Fruit fly (Drosophila melanogaster) whole organism, embryonic: ENCODE results near the gene pros.

ENCODE experiments used
- CG10147 ChIP-seq: fragments of 200-800 bp; sonication (Bioruptor generic); optimal IDR thresholded peaks from 2 replicates; lab custom pipeline; 2019; ENCODE audit warnings: missing biosample characterization, mild to moderate bottlenecking, missing genetic modification characterization, moderate library complexity
- CG1024 ChIP-seq: fragments of 200-800 bp; sonication (Bioruptor generic); IDR thresholded peaks from 2 replicates; pipeline ENCODE4 v1.3.6; 2022; ENCODE audit warnings: missing biosample characterization, missing genetic modification characterization
- CG11085 ChIP-seq: fragments of 200-800 bp; sonication (Bioruptor generic); IDR thresholded peaks from 2 replicates; pipeline ENCODE4 v1.3.6; 2022; ENCODE audit warnings: missing biosample characterization, missing genetic modification characterization
- CG11456 ChIP-seq: fragments of 200-800 bp; sonication (Bioruptor generic); IDR thresholded peaks from 3 replicates; pipeline ENCODE4 v1.3.6; 2022; ENCODE audit warnings: missing biosample characterization, missing genetic modification characterization
- CG11723 ChIP-seq: fragments of 200-800 bp; sonication (Bioruptor generic); optimal IDR thresholded peaks from 2 replicates; lab custom pipeline; 2017; ENCODE audit warnings: missing biosample characterization, mild to moderate bottlenecking, missing genetic modification characterization
- CG12942 ChIP-seq: fragments of 200-800 bp; sonication (Bioruptor generic); optimal IDR thresholded peaks from 3 replicates; lab custom pipeline; 2016; ENCODE audit warnings: missing biosample characterization, missing genetic modification characterization
- CG14014 ChIP-seq: fragments of 200-800 bp; sonication (Bioruptor generic); IDR thresholded peaks from 2 replicates; pipeline ENCODE4 v1.3.6; 2022; ENCODE audit warnings: missing biosample characterization, missing genetic modification characterization
- CG14710 ChIP-seq: fragments of 200-800 bp; sonication (Bioruptor generic); optimal IDR thresholded peaks from 3 replicates; lab custom pipeline; 2019; ENCODE audit warnings: missing biosample characterization, mild to moderate bottlenecking, missing genetic modification characterization, moderate library complexity
- CG1529 ChIP-seq: fragments of 200-800 bp; sonication (Bioruptor generic); optimal IDR thresholded peaks from 3 replicates; lab custom pipeline; 2018; ENCODE audit warnings: missing biosample characterization, missing genetic modification characterization
- CG17829 ChIP-seq: fragments of 200-800 bp; optimal IDR thresholded peaks from 2 replicates; lab custom pipeline; 2019; ENCODE audit warnings: missing biosample characterization, mild to moderate bottlenecking, missing genetic modification characterization, moderate library complexity
- CG17912 ChIP-seq: fragments of 200-800 bp; sonication (Bioruptor generic); optimal IDR thresholded peaks from 2 replicates; lab custom pipeline; 2018; ENCODE audit warnings: missing biosample characterization, mild to moderate bottlenecking, missing genetic modification characterization
- CG1792 ChIP-seq: fragments of 200-800 bp; sonication (Bioruptor generic); optimal IDR thresholded peaks from 2 replicates; lab custom pipeline; 2016; ENCODE audit warnings: missing biosample characterization, missing genetic modification characterization
- CG2712 ChIP-seq: fragments of 200-800 bp; optimal IDR thresholded peaks from 3 replicates; lab custom pipeline; 2019; ENCODE audit warnings: missing biosample characterization, mild to moderate bottlenecking, missing genetic modification characterization, moderate library complexity
- CG3065 ChIP-seq: fragments of 200-800 bp; sonication (Bioruptor generic); optimal IDR thresholded peaks from 2 replicates; lab custom pipeline; 2016; ENCODE audit warnings: missing biosample characterization, missing genetic modification characterization
- CG33213 ChIP-seq: fragments of 200-800 bp; sonication (Bioruptor generic); optimal IDR thresholded peaks from 3 replicates; lab custom pipeline; 2016; ENCODE audit warnings: missing biosample characterization, missing genetic modification characterization
- CG4820 ChIP-seq: fragments of 200-800 bp; sonication (Bioruptor generic); optimal IDR thresholded peaks from 3 replicates; lab custom pipeline; 2016; ENCODE audit warnings: missing biosample characterization, missing genetic modification characterization
- CG6765 ChIP-seq: fragments of 200-800 bp; sonication (Bioruptor generic); optimal IDR thresholded peaks from 3 replicates; lab custom pipeline; 2017; ENCODE audit warnings: missing biosample characterization, mild to moderate bottlenecking, missing genetic modification characterization
- CG6813 ChIP-seq: fragments of 200-800 bp; sonication (Bioruptor generic); optimal IDR thresholded peaks from 2 replicates; lab custom pipeline; 2017; ENCODE audit warnings: missing biosample characterization, missing genetic modification characterization, mild to moderate bottlenecking, moderate library complexity, missing genetic modification reagents
- Chrac-16 ChIP-seq: fragments of 200-800 bp; sonication (Bioruptor generic); optimal IDR thresholded peaks from 3 replicates; lab custom pipeline; 2016; ENCODE audit warnings: missing biosample characterization, missing genetic modification characterization
- D ChIP-seq, 2 experiments: fragments of 200-800 bp in 1 of 2; fragments of >200 bp in 1 of 2; sonication (Bioruptor generic) in 1 of 2; optimal IDR thresholded peaks; 2 replicates in 1 of 2; 3 replicates in 1 of 2; lab custom pipeline; 2017; ENCODE audit warnings: mild to moderate bottlenecking in 1 of 2, missing biosample characterization in 1 of 2, missing genetic modification characterization in 1 of 2, missing genetic modification reagents in 1 of 2
- Dip3 ChIP-seq: fragments of 200-800 bp; sonication (Bioruptor generic); optimal IDR thresholded peaks from 3 replicates; lab custom pipeline; 2016; ENCODE audit warnings: missing biosample characterization, missing genetic modification characterization
- Doc2 ChIP-seq: fragments of 200-800 bp; sonication (Bioruptor generic); IDR thresholded peaks from 2 replicates; pipeline ENCODE4 v1.3.6; 2022; ENCODE audit warnings: missing biosample characterization, missing genetic modification characterization
- Eip74EF ChIP-seq, 2 experiments: fragments of 200-800 bp in 1 of 2; fragments of >200 bp in 1 of 2; sonication (Bioruptor generic) in 1 of 2; optimal IDR thresholded peaks; 2 replicates each; lab custom pipeline; 2017 to 2019; ENCODE audit warnings: missing biosample characterization in 2 of 2, missing genetic modification characterization in 2 of 2, mild to moderate bottlenecking in 1 of 2, moderate library complexity in 1 of 2
- Med ChIP-seq: fragments of 200-800 bp; sonication (Bioruptor generic); peaks from one replicate; lab custom pipeline; 2016; ENCODE audit warnings: missing biosample characterization, missing genetic modification characterization, mild to moderate bottlenecking, inconsistent platforms, moderate library complexity
- Nf-YC ChIP-seq: fragments of 200-800 bp; optimal IDR thresholded peaks from 3 replicates; lab custom pipeline; 2019; ENCODE audit warnings: missing biosample characterization, mild to moderate bottlenecking, missing genetic modification characterization, moderate library complexity
- Oaz ChIP-seq: fragments of 200-800 bp; sonication (Bioruptor generic); IDR thresholded peaks from 2 replicates; pipeline ENCODE4 v1.3.6; 2022; ENCODE audit warnings: missing biosample characterization, missing genetic modification characterization
- Xrp1 ChIP-seq: fragments of 200-800 bp; sonication (Bioruptor generic); IDR thresholded peaks from 2 replicates; pipeline ENCODE4 v1.3.6; 2022; ENCODE audit warnings: missing biosample characterization, missing genetic modification characterization
- ac ChIP-seq: fragments of 200-800 bp; sonication (Bioruptor generic); optimal IDR thresholded peaks from 3 replicates; lab custom pipeline; 2017; ENCODE audit warnings: missing biosample characterization, mild to moderate bottlenecking, missing genetic modification characterization
- bowl ChIP-seq: fragments of 200-800 bp; sonication (Bioruptor generic); IDR thresholded peaks from 2 replicates; pipeline ENCODE4 v1.3.6; 2022; ENCODE audit warnings: missing biosample characterization, missing genetic modification characterization
- chn ChIP-seq: fragments of 200-800 bp; sonication (Bioruptor generic); optimal IDR thresholded peaks from 2 replicates; lab custom pipeline; 2016; ENCODE audit warnings: missing biosample characterization, missing genetic modification characterization
- crol ChIP-seq: fragments of 200-800 bp; sonication (Bioruptor generic); IDR thresholded peaks from 2 replicates; pipeline ENCODE4 v1.3.6; 2022; ENCODE audit warnings: missing biosample characterization, missing genetic modification characterization
- dmrt11E ChIP-seq: fragments of 200-800 bp; sonication (Bioruptor generic); optimal IDR thresholded peaks from 3 replicates; lab custom pipeline; 2018; ENCODE audit warnings: missing biosample characterization, mild to moderate bottlenecking, missing genetic modification characterization, moderate library complexity
- emc ChIP-seq: fragments of 200-800 bp; sonication (Bioruptor generic); optimal IDR thresholded peaks from 2 replicates; lab custom pipeline; 2016; ENCODE audit warnings: missing biosample characterization, missing genetic modification characterization
- gcm ChIP-seq: fragments of 200-800 bp; sonication (Bioruptor generic); optimal IDR thresholded peaks from 2 replicates; lab custom pipeline; 2019; ENCODE audit warnings: missing biosample characterization, mild to moderate bottlenecking, missing genetic modification characterization, moderate library complexity
- gro ChIP-seq: fragments of 200-800 bp; sonication (Bioruptor generic); optimal IDR thresholded peaks from 2 replicates; lab custom pipeline; 2016; ENCODE audit warnings: missing biosample characterization, missing genetic modification characterization
- hth ChIP-seq: fragments of >200 bp; optimal IDR thresholded peaks from 2 replicates; lab custom pipeline; 2017; ENCODE audit warnings: inconsistent platforms
- lov ChIP-seq, 2 experiments: fragments of 200-800 bp in 1 of 2; fragments of >200 bp in 1 of 2; sonication (Bioruptor generic) in 1 of 2; IDR thresholded peaks in 1 of 2; optimal IDR thresholded peaks in 1 of 2; 2 replicates in 1 of 2; 3 replicates in 1 of 2; pipeline versions ENCODE4 v1.3.6 to Lab custom; 2017 to 2022; ENCODE audit warnings: missing biosample characterization in 1 of 2, missing genetic modification characterization in 1 of 2
- oc ChIP-seq: fragments of 200-800 bp; sonication (Bioruptor generic); optimal IDR thresholded peaks from 2 replicates; lab custom pipeline; 2018; ENCODE audit warnings: missing biosample characterization, mild to moderate bottlenecking, missing genetic modification characterization, moderate library complexity
- pan ChIP-seq, 4 experiments: fragments of >200 bp in 3 of 4; fragments of 200-800 bp in 1 of 4; sonication (Bioruptor generic) in 1 of 4; optimal IDR thresholded peaks in 3 of 4; IDR thresholded peaks in 1 of 4; 2 replicates each; pipeline versions ENCODE4 v1.3.6 to Lab custom; 2017 to 2022; ENCODE audit warnings: missing biosample characterization in 2 of 4, missing genetic modification characterization in 2 of 4, mixed read lengths in 1 of 4
- psq ChIP-seq: fragments of 200-800 bp; sonication (Bioruptor generic); optimal IDR thresholded peaks from 2 replicates; lab custom pipeline; 2017; ENCODE audit warnings: missing biosample characterization, missing genetic modification characterization
- sima ChIP-seq: fragments of 200-800 bp; sonication (Bioruptor generic); optimal IDR thresholded peaks from 2 replicates; lab custom pipeline; 2016; ENCODE audit warnings: missing biosample characterization, missing genetic modification characterization
- sna ChIP-seq: fragments of 200-800 bp; sonication (Bioruptor generic); IDR thresholded peaks from 2 replicates; pipeline ENCODE4 v1.3.6; 2022; ENCODE audit warnings: missing biosample characterization, missing genetic modification characterization; ENCODE audit not compliant: partially characterized antibody
- ssp ChIP-seq: fragments of 200-800 bp; sonication (Bioruptor generic); IDR thresholded peaks from 2 replicates; pipeline ENCODE4 v1.3.6; 2022; ENCODE audit warnings: missing biosample characterization, missing genetic modification characterization
- tgo ChIP-seq: fragments of 200-800 bp; sonication (Bioruptor generic); IDR thresholded peaks from 3 replicates; pipeline ENCODE4 v1.3.6; 2022; ENCODE audit warnings: missing biosample characterization, missing genetic modification characterization
- tup ChIP-seq: fragments of 200-800 bp; sonication (Bioruptor generic); optimal IDR thresholded peaks from 2 replicates; lab custom pipeline; 2016; ENCODE audit warnings: missing biosample characterization, mild to moderate bottlenecking, missing genetic modification characterization, moderate library complexity
- unc-4 ChIP-seq: fragments of 200-800 bp; sonication (Bioruptor generic); IDR thresholded peaks from 2 replicates; pipeline ENCODE4 v1.3.6; 2022; ENCODE audit warnings: missing biosample characterization, missing genetic modification characterization; ENCODE audit not compliant: partially characterized antibody
- usp ChIP-seq: fragments of >200 bp; optimal IDR thresholded peaks from 2 replicates; lab custom pipeline; 2017; ENCODE audit warnings: missing biosample characterization, missing genetic modification characterization
- zen ChIP-seq: fragments of 200-800 bp; sonication (Bioruptor generic); optimal IDR thresholded peaks from 3 replicates; lab custom pipeline; 2018; ENCODE audit warnings: missing biosample characterization, mild to moderate bottlenecking, missing genetic modification characterization, moderate library complexity

The pros gene

DNA sequence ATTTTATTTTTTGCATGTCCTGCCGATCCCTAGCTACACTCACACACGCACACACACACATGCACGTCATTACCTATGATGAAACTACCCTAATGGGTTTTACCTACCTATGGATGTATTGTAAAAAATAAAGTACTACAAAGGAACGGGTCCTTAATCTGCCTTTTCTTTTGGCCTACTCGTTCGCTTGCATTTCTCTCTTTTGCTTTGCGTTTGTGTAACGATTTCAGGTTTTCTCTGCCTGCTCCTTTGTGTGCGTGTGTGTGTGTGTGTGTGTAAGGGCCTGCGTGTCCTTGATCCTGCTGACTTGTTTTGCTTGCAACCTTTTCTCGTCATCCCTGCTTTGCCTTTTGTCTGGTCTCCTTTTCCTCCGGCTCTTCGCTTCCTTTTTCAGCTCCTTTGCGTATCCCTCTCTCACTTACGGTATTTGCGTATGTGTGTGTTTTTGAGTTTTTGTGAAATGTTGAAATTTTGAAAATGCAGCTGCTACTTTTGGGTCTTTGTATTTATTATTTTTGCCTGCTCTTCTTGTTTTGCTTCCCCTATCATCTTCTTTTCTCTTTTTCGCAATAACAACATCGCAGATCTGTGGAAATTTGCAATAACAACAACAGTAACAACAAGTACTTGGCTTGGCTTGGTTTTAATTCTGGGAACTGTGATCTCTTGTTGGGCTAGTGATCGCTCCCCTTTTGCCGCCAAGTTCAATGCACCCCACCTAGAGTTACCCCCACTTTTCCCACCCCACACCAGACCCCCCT lies 23.6 kb downstream of the pros start (continued):
- TF ChIP-seq Eip74EF (GFP tag; optimal IDR thresholded peaks at IDR 0.05; lab: Kevin White, UChicago) (no peak), dmrt11E (tag; lab: Kevin White, UChicago) (no peak), crol (GFP tag; lab: Robert Waterston, UW) (peak; percentile 90; the same call in 1 of the 2 replicates), tgo (GFP tag; lab: Robert Waterston, UW) (no peak), gcm (no peak), CG12942 (no peak), usp (no peak), sna (GFP tag; lab: Robert Waterston, UW) (no peak), lov (optimal IDR thresholded peaks at IDR 0.05; lab: Kevin White, UChicago) (no peak), lov (GFP tag; IDR thresholded peaks at IDR 0.05; lab: Robert Waterston, UW) (no peak), oc (tag; lab: Kevin White, UChicago) (no peak), emc (GFP tag; lab: Kevin White, UChicago) (no peak), CG33213 (GFP tag; lab: Kevin White, UChicago) (no peak), CG11456 (GFP tag; lab: Robert Waterston, UW) (no peak), CG1529 (GFP tag; lab: Kevin White, UChicago) (no peak), Xrp1 (GFP tag; lab: Robert Waterston, UW) (no peak), zen (tag; lab: Kevin White, UChicago) (peak; percentile 82), CG14014 (no peak), CG2712 (tag; lab: Kevin White, UChicago) (no peak), Oaz (no peak), CG4820 (GFP tag; lab: Kevin White, UChicago) (no peak), D (optimal IDR thresholded peaks at IDR 0.05; lab: Kevin White, UChicago) (peak; percentile 70), D (GFP tag; optimal IDR thresholded peaks at IDR 0.05; lab: Kevin White, UChicago) (no peak), hth (lab: Kevin White, UChicago) (no peak), CG11085 (GFP tag; lab: Robert Waterston, UW) (no peak), CG1024 (GFP tag; lab: Robert Waterston, UW) (no peak), pan (optimal IDR thresholded peaks at IDR 0.05; lab: Kevin White, UChicago) (no peak), pan (GFP tag; optimal IDR thresholded peaks at IDR 0.05 in 1 of 2, IDR thresholded peaks at IDR 0.05 in 1 of 2) (no peak), unc-4 (GFP tag; lab: Robert Waterston, UW) (no peak), tup (GFP tag; lab: Kevin White, UChicago) (no peak), CG3065 (no peak), CG1792 (GFP tag; lab: Kevin White, UChicago) (no peak), Nf-YC (tag; lab: Kevin White, UChicago) (no peak), Med (GFP tag; lab: Kevin White, UChicago) (no peak), Chrac-16 (GFP tag; lab: Kevin White, UChicago) (no peak), Dip3 (no peak), sima (GFP tag; lab: Kevin White, UChicago) (no peak), ac (GFP tag; lab: Kevin White, UChicago) (peak; percentile 46), psq (peak; percentile 65), chn (GFP tag; lab: Kevin White, UChicago) (no peak), CG10147 (GFP tag; lab: Kevin White, UChicago) (no peak), CG17912 (GFP tag; lab: Kevin White, UChicago) (no peak), CG11723 (GFP tag; lab: Kevin White, UChicago) (no peak), ssp (GFP tag; lab: Robert Waterston, UW) (no peak), CG14710 (tag; lab: Kevin White, UChicago) (no peak), CG6813 (GFP tag; lab: Kevin White, UChicago) (no peak), CG17829 (no peak), Doc2 (GFP tag; lab: Robert Waterston, UW) (no peak), gro (GFP tag; lab: Kevin White, UChicago) (no peak), bowl (GFP tag; lab: Robert Waterston, UW) (no peak), CG6765 (GFP tag; lab: Kevin White, UChicago) (no peak)
